Worm (Caenorhabditis elegans) whole organism, L1 larva: Measurements from ENCODE around the gene F52B10.3.

Experiments
- C16A3.4 ChIP-seq: fragments of 150-350 bp; optimal IDR thresholded peaks from 2 replicates; lab custom pipeline; 2014; ENCODE audit warnings: missing biosample characterization, missing genetic modification characterization
- Y116A8C.19 ChIP-seq: sonication (generic microtip); optimal IDR thresholded peaks from 2 replicates; lab custom pipeline; 2016; ENCODE audit warnings: missing compliant biosample characterization, missing genetic modification characterization, borderline replicate concordance
- aha-1 ChIP-seq: fragments of 150-350 bp; optimal IDR thresholded peaks from 2 replicates; lab custom pipeline; 2014; ENCODE audit warnings: missing biosample characterization, missing genetic modification characterization
- alr-1 ChIP-seq: fragments of 200-800 bp; sonication (Bioruptor generic); optimal IDR thresholded peaks from 2 replicates; lab custom pipeline; 2018; ENCODE audit warnings: borderline replicate concordance, mild to moderate bottlenecking, missing genetic modification characterization, missing compliant biosample characterization
- blmp-1 ChIP-seq: fragments of 150-350 bp; optimal IDR thresholded peaks from 2 replicates; lab custom pipeline; 2014; ENCODE audit warnings: missing biosample characterization, missing genetic modification characterization
- ceh-82 ChIP-seq, 3 experiments: fragments of 150-350 bp in 1 of 3; sonication (generic microtip) in 2 of 3; optimal IDR thresholded peaks; 2 replicates each; lab custom pipeline; 2014 to 2017; ENCODE audit warnings: missing biosample characterization in 3 of 3, missing genetic modification characterization in 3 of 3
- ceh-88 ChIP-seq: fragments of 200-800 bp; sonication (Bioruptor generic); IDR thresholded peaks from 2 replicates; pipeline ENCODE4 v1.3.6; 2022; ENCODE audit warnings: missing genetic modification characterization, missing compliant biosample characterization
- efl-1 ChIP-seq, 4 experiments: fragments of 150-350 bp; optimal IDR thresholded peaks in 3 of 4; peaks in 1 of 4; 1 replicate in 1 of 4; 2 replicates in 3 of 4; lab custom pipeline; 2014; ENCODE audit warnings: missing biosample characterization in 2 of 4, missing genetic modification characterization in 2 of 4, missing genetic modification reagents in 2 of 4
- efl-3 ChIP-seq: fragments of 200-800 bp; sonication (Bioruptor generic); optimal IDR thresholded peaks from 2 replicates; lab custom pipeline; 2018; ENCODE audit warnings: mild to moderate bottlenecking, missing genetic modification characterization, missing compliant biosample characterization
- egl-13 ChIP-seq: sonication (generic microtip); optimal IDR thresholded peaks from 2 replicates; lab custom pipeline; 2016; ENCODE audit warnings: missing genotype, missing genetic modification reagents, missing genetic modification characterization, missing compliant biosample characterization
- elt-2 ChIP-seq: sonication (generic microtip); optimal IDR thresholded peaks from 2 replicates; lab custom pipeline; 2016; ENCODE audit warnings: missing genetic modification characterization, mild to moderate bottlenecking, inconsistent platforms, missing compliant biosample characterization, missing genetic modification reagents
- fkh-10 ChIP-seq: sonication (generic microtip); optimal IDR thresholded peaks from 2 replicates; lab custom pipeline; 2017; ENCODE audit warnings: missing biosample characterization, missing genetic modification reagents, missing genetic modification characterization
- grh-1 ChIP-seq: fragments of 200-800 bp; sonication (Bioruptor generic); IDR thresholded peaks from 2 replicates; pipeline ENCODE4 v1.3.6; 2022; ENCODE audit warnings: missing genetic modification reagents, missing genetic modification characterization, missing compliant biosample characterization
- irx-1 ChIP-seq: sonication (generic microtip); optimal IDR thresholded peaks from 2 replicates; lab custom pipeline; 2016; ENCODE audit warnings: missing genetic modification characterization, missing compliant biosample characterization
- lin-13 ChIP-seq: fragments of 150-350 bp; optimal IDR thresholded peaks from 2 replicates; lab custom pipeline; 2014; ENCODE audit warnings: missing biosample characterization, missing genetic modification reagents, missing genetic modification characterization
- lin-14 ChIP-seq: fragments of 200-800 bp; sonication (Bioruptor generic); optimal IDR thresholded peaks from 2 replicates; lab custom pipeline; 2018; ENCODE audit warnings: mild to moderate bottlenecking, missing genetic modification characterization, moderate library complexity, missing compliant biosample characterization
- lir-3 ChIP-seq: sonication (generic microtip); optimal IDR thresholded peaks from 2 replicates; lab custom pipeline; 2016; ENCODE audit warnings: mild to moderate bottlenecking, missing genetic modification characterization, moderate library complexity, missing compliant biosample characterization; ENCODE audit not compliant: poor library complexity
- mef-2 ChIP-seq: fragments of 150-350 bp; optimal IDR thresholded peaks from 2 replicates; lab custom pipeline; 2014; ENCODE audit warnings: missing biosample characterization, missing genetic modification characterization
- mep-1 ChIP-seq: fragments of 150-350 bp; optimal IDR thresholded peaks from 2 replicates; lab custom pipeline; 2014; ENCODE audit warnings: missing biosample characterization, missing genetic modification characterization
- nhr-19 ChIP-seq: fragments of 200-800 bp; sonication (Bioruptor generic); conservative IDR thresholded peaks from 2 replicates; pipeline ENCODE4 v1.3.6; 2022; ENCODE audit warnings: missing genetic modification characterization, missing compliant biosample characterization
- nhr-237 ChIP-seq: fragments of 150-350 bp; optimal IDR thresholded peaks from 2 replicates; lab custom pipeline; 2014; ENCODE audit warnings: missing biosample characterization, missing genetic modification characterization
- nhr-28 ChIP-seq: fragments of 150-350 bp; optimal IDR thresholded peaks from 2 replicates; lab custom pipeline; 2014; ENCODE audit warnings: missing biosample characterization, missing genetic modification characterization
- nhr-47 ChIP-seq: sonication (generic microtip); optimal IDR thresholded peaks from 2 replicates; lab custom pipeline; 2016; ENCODE audit warnings: mild to moderate bottlenecking, missing genetic modification characterization, moderate library complexity, missing compliant biosample characterization
- nhr-71 ChIP-seq: sonication (generic microtip); optimal IDR thresholded peaks from 2 replicates; lab custom pipeline; 2016; ENCODE audit warnings: mild to moderate bottlenecking, missing genetic modification characterization, moderate library complexity, missing compliant biosample characterization
- nhr-77 ChIP-seq: fragments of 150-350 bp; optimal IDR thresholded peaks from 2 replicates; lab custom pipeline; 2014; ENCODE audit warnings: missing biosample characterization, missing genetic modification characterization
- nhr-85 ChIP-seq: sonication (generic microtip); peaks from one replicate; lab custom pipeline; 2016; ENCODE audit warnings: missing genetic modification characterization, inconsistent platforms, missing compliant biosample characterization
- pqm-1 ChIP-seq: sonication (generic microtip); optimal IDR thresholded peaks from 3 replicates; lab custom pipeline; 2017; ENCODE audit warnings: missing biosample characterization, missing genetic modification characterization
- rnt-1 ChIP-seq: sonication (generic microtip); optimal IDR thresholded peaks from 2 replicates; lab custom pipeline; 2016; ENCODE audit warnings: mild to moderate bottlenecking, missing genetic modification characterization, moderate library complexity, missing compliant biosample characterization
- snu-23 ChIP-seq: sonication (generic microtip); optimal IDR thresholded peaks from 2 replicates; lab custom pipeline; 2016; ENCODE audit warnings: missing genetic modification characterization, missing compliant biosample characterization
- sup-37 ChIP-seq: fragments of 200-800 bp; sonication (Bioruptor generic); optimal IDR thresholded peaks from 2 replicates; lab custom pipeline; 2018; ENCODE audit warnings: mild to moderate bottlenecking, missing genetic modification characterization, missing compliant biosample characterization
- tbx-2 ChIP-seq: sonication (generic microtip); optimal IDR thresholded peaks from 2 replicates; lab custom pipeline; 2016; ENCODE audit warnings: missing genetic modification characterization, missing compliant biosample characterization
- tlp-1 ChIP-seq: fragments of 150-350 bp; optimal IDR thresholded peaks from 2 replicates; lab custom pipeline; 2014; ENCODE audit warnings: missing biosample characterization, missing genetic modification characterization
- unc-62 ChIP-seq: fragments of 150-350 bp; optimal IDR thresholded peaks from 2 replicates; lab custom pipeline; 2014; ENCODE audit warnings: missing biosample characterization, missing genetic modification reagents, missing genetic modification characterization
- unc-86 ChIP-seq: sonication (generic microtip); optimal IDR thresholded peaks from 2 replicates; lab custom pipeline; 2016; ENCODE audit warnings: missing genetic modification characterization, missing compliant biosample characterization
- unc-98 ChIP-seq: fragments of 200-800 bp; sonication (Bioruptor generic); IDR thresholded peaks from 2 replicates; pipeline ENCODE4 v1.3.6; 2022; ENCODE audit warnings: missing genetic modification characterization, missing compliant biosample characterization
- xbp-1 ChIP-seq: sonication (generic microtip); optimal IDR thresholded peaks from 2 replicates; lab custom pipeline; 2016; ENCODE audit warnings: missing genetic modification characterization, missing compliant biosample characterization

Gene F52B10.3

ce11 chrX:2906062-2906732 lies 8.0 kb upstream of the F52B10.3 start:
- TF ChIP-seq unc-98 (GFP tag; lab: Robert Waterston, UW) (no peak), blmp-1 (tag; lab: Kevin White, UChicago) (peak; percentile 18), elt-2 (tag; lab: Kevin White, UChicago) (peak; percentile 29)

- TF ChIP-seq efl-1 (optimal IDR thresholded peaks at IDR 0.05; lab: Kevin White, UChicago) (no peak), efl-1 (GFP tag; optimal IDR thresholded peaks at IDR 0.05 in 1 of 2; lab: Kevin White, UChicago) (peak in 1 of 2 experiments; percentile 23), snu-23 (GFP tag; lab: Kevin White, UChicago) (peak; percentile 13), nhr-19 (GFP tag; lab: Robert Waterston, UW) (no peak), lin-14 (GFP tag; lab: Kevin White, UChicago) (peak; percentile 65), nhr-71 (tag; lab: Kevin White, UChicago) (no peak), alr-1 (tag; lab: Kevin White, UChicago) (no peak), xbp-1 (no peak), C16A3.4 (no peak), unc-62 (GFP tag; lab: Kevin White, UChicago) (no peak), pqm-1 (tag; lab: Kevin White, UChicago) (no peak), unc-86 (tag; lab: Kevin White, UChicago) (no peak), rnt-1 (no peak), blmp-1 (tag; lab: Kevin White, UChicago) (peak; percentile 46), efl-3 (GFP tag; lab: Kevin White, UChicago) (no peak), nhr-28 (no peak), unc-98 (GFP tag; lab: Robert Waterston, UW) (no peak), grh-1 (GFP tag; lab: Robert Waterston, UW) (no peak), aha-1 (tag; lab: Kevin White, UChicago) (no peak), sup-37 (GFP tag; lab: Kevin White, UChicago) (no peak), ceh-82 (tag; optimal IDR thresholded peaks at IDR 0.05; lab: Kevin White, UChicago) (no peak), mef-2 (tag; lab: Kevin White, UChicago) (no peak), elt-2 (tag; lab: Kevin White, UChicago) (peak; percentile 44), lin-13 (GFP tag; lab: Kevin White, UChicago) (no peak), lir-3 (tag; lab: Kevin White, UChicago) (no peak), mep-1 (peak; percentile 50)
Measured at ce11 chrX:2903715-2904419, 5.7 kb upstream of the F52B10.3 start.

DNA sequence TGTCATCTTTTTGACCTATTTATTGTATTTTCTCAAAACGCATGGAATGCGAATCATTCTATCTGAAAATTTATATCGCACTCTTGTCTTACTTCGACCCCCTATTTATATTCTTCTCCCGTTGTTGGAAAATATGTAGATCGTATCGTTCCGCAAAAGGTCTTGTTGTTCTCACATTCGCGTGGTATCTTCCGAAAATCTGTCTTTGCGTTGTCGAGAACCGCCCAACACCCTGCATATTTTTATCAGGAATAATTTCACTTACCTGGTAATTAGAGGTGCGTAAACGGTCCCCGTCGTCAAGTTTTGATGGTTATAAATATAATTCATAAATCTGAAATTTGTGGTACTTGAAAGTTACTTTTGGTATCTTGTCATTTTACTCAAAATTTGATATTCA lies 4.7 kb upstream of the F52B10.3 start:
- TF ChIP-seq sup-37 (GFP tag; lab: Kevin White, UChicago) (no peak), unc-86 (tag; lab: Kevin White, UChicago) (no peak), efl-1 (optimal IDR thresholded peaks at IDR 0.05; lab: Kevin White, UChicago) (no peak), efl-1 (GFP tag; optimal IDR thresholded peaks at IDR 0.05 in 1 of 2; lab: Kevin White, UChicago) (peak in 1 of 2 experiments; percentile 30), xbp-1 (no peak), tlp-1 (no peak), egl-13 (tag; lab: Kevin White, UChicago) (no peak), ceh-88 (GFP tag; lab: Robert Waterston, UW) (no peak), elt-2 (tag; lab: Kevin White, UChicago) (no peak), nhr-47 (tag; lab: Kevin White, UChicago) (no peak), lir-3 (tag; lab: Kevin White, UChicago) (no peak), nhr-77 (tag; lab: Kevin White, UChicago) (no peak), irx-1 (tag; lab: Kevin White, UChicago) (no peak), tbx-2 (tag; lab: Kevin White, UChicago) (no peak), nhr-28 (no peak), efl-3 (GFP tag; lab: Kevin White, UChicago) (no peak), nhr-237 (tag; lab: Kevin White, UChicago) (no peak), fkh-10 (GFP tag; lab: Kevin White, UChicago) (no peak), nhr-85 (tag; lab: Kevin White, UChicago) (no peak), lin-14 (GFP tag; lab: Kevin White, UChicago) (peak; percentile 5), Y116A8C.19 (tag; lab: Kevin White, UChicago) (no peak), nhr-19 (GFP tag; lab: Robert Waterston, UW) (no peak), alr-1 (tag; lab: Kevin White, UChicago) (no peak), blmp-1 (tag; lab: Kevin White, UChicago) (peak; percentile 53)
